Worm (Caenorhabditis elegans) whole organism, L1 larva: ENCODE measurements around the gene C18G1.9.
A peak's percentile ranks its signal among the peaks of the same experiment; 100 is the strongest.

ENCODE experiments used
- C16A3.4 ChIP-seq: fragments of 150-350 bp; optimal IDR thresholded peaks from 2 replicates; lab custom pipeline; 2014; ENCODE audit warnings: missing biosample characterization, missing genetic modification characterization
- F16B12.6 ChIP-seq: fragments of 150-350 bp; optimal IDR thresholded peaks from 2 replicates; lab custom pipeline; 2014; ENCODE audit warnings: missing biosample characterization, missing genetic modification characterization
- aha-1 ChIP-seq: fragments of 150-350 bp; optimal IDR thresholded peaks from 2 replicates; lab custom pipeline; 2014; ENCODE audit warnings: missing biosample characterization, missing genetic modification characterization
- alr-1 ChIP-seq: fragments of 200-800 bp; sonication (Bioruptor generic); optimal IDR thresholded peaks from 2 replicates; lab custom pipeline; 2018; ENCODE audit warnings: borderline replicate concordance, mild to moderate bottlenecking, missing genetic modification characterization, missing compliant biosample characterization
- ceh-88 ChIP-seq: fragments of 200-800 bp; sonication (Bioruptor generic); IDR thresholded peaks from 2 replicates; pipeline ENCODE4 v1.3.6; 2022; ENCODE audit warnings: missing genetic modification characterization, missing compliant biosample characterization
- ceh-90 ChIP-seq: sonication (generic microtip); optimal IDR thresholded peaks from 2 replicates; lab custom pipeline; 2016; ENCODE audit warnings: missing genetic modification characterization, missing compliant biosample characterization
- ces-1 ChIP-seq: fragments of 150-350 bp; optimal IDR thresholded peaks from 2 replicates; lab custom pipeline; 2014; ENCODE audit warnings: missing biosample characterization, missing genetic modification reagents, missing genetic modification characterization
- dsc-1 ChIP-seq: sonication (generic microtip); optimal IDR thresholded peaks from 2 replicates; lab custom pipeline; 2016; ENCODE audit warnings: mild to moderate bottlenecking, missing genetic modification characterization, missing compliant biosample characterization
- efl-1 ChIP-seq, 4 experiments: fragments of 150-350 bp; optimal IDR thresholded peaks in 3 of 4; peaks in 1 of 4; 1 replicate in 1 of 4; 2 replicates in 3 of 4; lab custom pipeline; 2014; ENCODE audit warnings: missing biosample characterization in 2 of 4, missing genetic modification characterization in 2 of 4, missing genetic modification reagents in 2 of 4
- egl-13 ChIP-seq: sonication (generic microtip); optimal IDR thresholded peaks from 2 replicates; lab custom pipeline; 2016; ENCODE audit warnings: missing genotype, missing genetic modification reagents, missing genetic modification characterization, missing compliant biosample characterization
- ets-5 ChIP-seq: fragments of 200-800 bp; sonication (Bioruptor generic); IDR thresholded peaks from 2 replicates; pipeline ENCODE4 v1.3.6; 2022; ENCODE audit warnings: missing genetic modification characterization, missing compliant biosample characterization
- fkh-8 ChIP-seq: sonication (generic microtip); optimal IDR thresholded peaks from 2 replicates; lab custom pipeline; 2016; ENCODE audit warnings: mild to moderate bottlenecking, missing genetic modification characterization, missing compliant biosample characterization
- grh-1 ChIP-seq: fragments of 200-800 bp; sonication (Bioruptor generic); IDR thresholded peaks from 2 replicates; pipeline ENCODE4 v1.3.6; 2022; ENCODE audit warnings: missing genetic modification reagents, missing genetic modification characterization, missing compliant biosample characterization
- hlh-4 ChIP-seq: sonication (generic microtip); optimal IDR thresholded peaks from 2 replicates; lab custom pipeline; 2016; ENCODE audit warnings: mild to moderate bottlenecking, missing genetic modification characterization, missing compliant biosample characterization
- isw-1 ChIP-seq: fragments of 200-800 bp; sonication (Bioruptor generic); IDR thresholded peaks from 2 replicates; pipeline ENCODE4 v1.3.6; 2022; ENCODE audit warnings: missing genetic modification characterization, missing compliant biosample characterization
- lin-13 ChIP-seq: fragments of 150-350 bp; optimal IDR thresholded peaks from 2 replicates; lab custom pipeline; 2014; ENCODE audit warnings: missing biosample characterization, missing genetic modification reagents, missing genetic modification characterization
- lin-15B ChIP-seq: fragments of 150-350 bp; sonication (generic microtip); optimal IDR thresholded peaks from 3 replicates; lab custom pipeline; 2014; ENCODE audit warnings: missing biosample characterization, missing genetic modification characterization
- lsy-2 ChIP-seq, 2 experiments: fragments of 150-350 bp; optimal IDR thresholded peaks; 2 replicates each; lab custom pipeline; 2014; ENCODE audit warnings: missing biosample characterization in 2 of 2, missing genetic modification characterization in 2 of 2
- mdl-1 ChIP-seq, 2 experiments: fragments of 150-350 bp; optimal IDR thresholded peaks; 2 replicates each; lab custom pipeline; 2014 to 2017; ENCODE audit warnings: missing biosample characterization in 2 of 2, missing genetic modification characterization in 2 of 2, inconsistent platforms in 1 of 2
- mef-2 ChIP-seq: fragments of 150-350 bp; optimal IDR thresholded peaks from 2 replicates; lab custom pipeline; 2014; ENCODE audit warnings: missing biosample characterization, missing genetic modification characterization
- nhr-11 ChIP-seq: fragments of 150-350 bp; optimal IDR thresholded peaks from 2 replicates; lab custom pipeline; 2014; ENCODE audit warnings: missing biosample characterization, missing genetic modification characterization
- nhr-12 ChIP-seq: sonication (generic microtip); optimal IDR thresholded peaks from 2 replicates; lab custom pipeline; 2017; ENCODE audit warnings: missing biosample characterization, missing genetic modification characterization
- nhr-20 ChIP-seq: sonication (generic microtip); optimal IDR thresholded peaks from 2 replicates; lab custom pipeline; 2016; ENCODE audit warnings: mild to moderate bottlenecking, missing genetic modification characterization, missing compliant biosample characterization
- nhr-47 ChIP-seq: sonication (generic microtip); optimal IDR thresholded peaks from 2 replicates; lab custom pipeline; 2016; ENCODE audit warnings: mild to moderate bottlenecking, missing genetic modification characterization, moderate library complexity, missing compliant biosample characterization
- nhr-71 ChIP-seq: sonication (generic microtip); optimal IDR thresholded peaks from 2 replicates; lab custom pipeline; 2016; ENCODE audit warnings: mild to moderate bottlenecking, missing genetic modification characterization, moderate library complexity, missing compliant biosample characterization
- pax-3 ChIP-seq: fragments of 200-800 bp; sonication (Bioruptor generic); optimal IDR thresholded peaks from 2 replicates; lab custom pipeline; 2018; ENCODE audit warnings: mild to moderate bottlenecking, missing genetic modification characterization, moderate library complexity, missing compliant biosample characterization
- pqm-1 ChIP-seq: sonication (generic microtip); optimal IDR thresholded peaks from 3 replicates; lab custom pipeline; 2017; ENCODE audit warnings: missing biosample characterization, missing genetic modification characterization
- sox-4 ChIP-seq: sonication (generic microtip); optimal IDR thresholded peaks from 2 replicates; lab custom pipeline; 2016; ENCODE audit warnings: missing genetic modification characterization, missing compliant biosample characterization
- swsn-7 ChIP-seq: sonication (generic microtip); optimal IDR thresholded peaks from 2 replicates; lab custom pipeline; 2016; ENCODE audit warnings: missing genetic modification characterization, missing compliant biosample characterization
- unc-130 ChIP-seq: fragments of 150-350 bp; optimal IDR thresholded peaks from 2 replicates; lab custom pipeline; 2017; ENCODE audit warnings: missing biosample characterization, missing genetic modification characterization, inconsistent platforms
- unc-62 ChIP-seq: fragments of 150-350 bp; optimal IDR thresholded peaks from 2 replicates; lab custom pipeline; 2014; ENCODE audit warnings: missing biosample characterization, missing genetic modification reagents, missing genetic modification characterization
- unc-98 ChIP-seq: fragments of 200-800 bp; sonication (Bioruptor generic); IDR thresholded peaks from 2 replicates; pipeline ENCODE4 v1.3.6; 2022; ENCODE audit warnings: missing genetic modification characterization, missing compliant biosample characterization
- zag-1 ChIP-seq: fragments of 150-350 bp; optimal IDR thresholded peaks from 2 replicates; lab custom pipeline; 2014; ENCODE audit warnings: missing biosample characterization, missing genetic modification characterization
- ztf-4 ChIP-seq: fragments of 150-350 bp; optimal IDR thresholded peaks from 2 replicates; lab custom pipeline; 2014; ENCODE audit warnings: missing biosample characterization, missing genetic modification characterization

The C18G1.9 gene

ce11 chrV:4794308-4794707, 24.8 kb upstream of the C18G1.9 start, which contains the start of gene R02F11.2:
Gene R02F11.2 (plus strand): TSS chrV:4794599.
- TF ChIP-seq mef-2 (no peak), pax-3 (tag; lab: Kevin White, UChicago) (peak; percentile 51), nhr-20 (tag; lab: Kevin White, UChicago) (peak; percentile 17), hlh-4 (tag; lab: Kevin White, UChicago) (peak; percentile 92), swsn-7 (peak; percentile 28), fkh-8 (tag; lab: Kevin White, UChicago) (peak; percentile 96), sox-4 (tag; lab: Kevin White, UChicago) (peak; percentile 52), F16B12.6 (tag; lab: Kevin White, UChicago) (no peak), nhr-71 (tag; lab: Kevin White, UChicago) (peak; percentile 85), nhr-11 (tag; lab: Kevin White, UChicago) (peak; percentile 7), ztf-4 (tag; lab: Kevin White, UChicago) (peak; percentile 49), lin-15B (no peak), nhr-47 (tag; lab: Kevin White, UChicago) (peak; percentile 74), ces-1 (GFP tag; lab: Kevin White, UChicago) (no peak)

- TF ChIP-seq aha-1, result no peak
- no peak for TF ChIP-seq dsc-1
- no peak for TF ChIP-seq alr-1 (tag; lab: Kevin White, UChicago)
- no peak for TF ChIP-seq ceh-90 (tag; lab: Kevin White, UChicago)
- TF ChIP-seq nhr-71 (tag; lab: Kevin White, UChicago), result no peak
- no peak for TF ChIP-seq nhr-12 (tag; lab: Kevin White, UChicago)
- TF ChIP-seq lsy-2 (tag; optimal IDR thresholded peaks at IDR 0.05; lab: Kevin White, UChicago), result no peak
- TF ChIP-seq ztf-4 (tag; lab: Kevin White, UChicago), result no peak
- TF ChIP-seq, all 84 proteins: peak for 0
These were observed 22.0 kb upstream of the C18G1.9 start, which contains the start of gene R02F11.11 for ce11 chrV:4791569-4791968. Gene R02F11.11 (plus strand): TSS chrV:4791869.

ce11 chrV:4790368-4790767, 20.8 kb upstream of the C18G1.9 start, which contains the start of gene R02F11.12:
Gene R02F11.12 (plus strand): TSS chrV:4790668.
- no peak for TF ChIP-seq egl-13 (tag; lab: Kevin White, UChicago)
- no peak for TF ChIP-seq lsy-2 (tag; optimal IDR thresholded peaks at IDR 0.05; lab: Kevin White, UChicago)
- TF ChIP-seq nhr-11 (tag; lab: Kevin White, UChicago), result no peak
- TF ChIP-seq zag-1 (tag; lab: Kevin White, UChicago), result no peak
- no peak for TF ChIP-seq hlh-4 (tag; lab: Kevin White, UChicago)
- TF ChIP-seq lin-15B, result no peak
- no peak for TF ChIP-seq isw-1
- no peak for TF ChIP-seq lin-13
- no peak for TF ChIP-seq efl-1 (optimal IDR thresholded peaks at IDR 0.05; lab: Kevin White, UChicago)
- no peak for TF ChIP-seq efl-1 (GFP tag; optimal IDR thresholded peaks at IDR 0.05 in 1 of 2; lab: Kevin White, UChicago)

ce11 chrV:4788823-4789222, 19.3 kb upstream of the C18G1.9 start, which contains the start of gene R02F11.10:
Gene R02F11.10 (plus strand): TSS chrV:4789123.
- TF ChIP-seq lin-13 (no peak), mdl-1 (tag; optimal IDR thresholded peaks at IDR 0.05; lab: Kevin White, UChicago) (no peak), unc-130 (tag; lab: Kevin White, UChicago) (no peak), grh-1 (no peak), isw-1 (no peak), ceh-88 (GFP tag; lab: Robert Waterston, UW) (no peak), pqm-1 (tag; lab: Kevin White, UChicago) (no peak), ets-5 (no peak)

- TF ChIP-seq unc-62 (GFP tag; lab: Kevin White, UChicago) (no peak), alr-1 (tag; lab: Kevin White, UChicago) (no peak), efl-1 (optimal IDR thresholded peaks at IDR 0.05; lab: Kevin White, UChicago) (no peak), efl-1 (GFP tag; optimal IDR thresholded peaks at IDR 0.05 in 1 of 2; lab: Kevin White, UChicago) (peak in 1 of 2 experiments; percentile 87), C16A3.4 (no peak), unc-98 (no peak)
- TF ChIP-seq, all 84 proteins: peak for 1
These were observed 18.3 kb upstream of the C18G1.9 start for ce11 chrV:4787836-4788235.
